Worm (Caenorhabditis elegans) whole organism, L4 larva: ENCODE data around the gene C48B4.8.

ENCODE experiments used
- ama-1 ChIP-seq: fragments of 150-350 bp; optimal IDR thresholded peaks from 2 replicates; lab custom pipeline; 2014; ENCODE audit warnings: inconsistent platforms, mixed read lengths
- fkh-10 ChIP-seq: fragments of 150-350 bp; optimal IDR thresholded peaks from 2 replicates; lab custom pipeline; 2014; ENCODE audit warnings: missing biosample characterization, missing genetic modification reagents, missing genetic modification characterization
- hlh-11 ChIP-seq: fragments of 200-800 bp; sonication (Bioruptor generic); optimal IDR thresholded peaks from 2 replicates; lab custom pipeline; 2018; ENCODE audit warnings: mild to moderate bottlenecking, missing genetic modification characterization, missing compliant biosample characterization
- lsy-2 ChIP-seq, 2 experiments: fragments of 150-350 bp in 1 of 2; sonication (generic microtip) in 1 of 2; optimal IDR thresholded peaks; 2 replicates each; lab custom pipeline; 2014 to 2017; ENCODE audit warnings: missing biosample characterization in 2 of 2, missing genetic modification characterization in 2 of 2
- nhr-76 ChIP-seq: fragments of 150-350 bp; optimal IDR thresholded peaks from 2 replicates; lab custom pipeline; 2014; ENCODE audit warnings: missing biosample characterization, missing genetic modification characterization
- skn-1 ChIP-seq: fragments of 150-350 bp; optimal IDR thresholded peaks from 2 replicates; lab custom pipeline; 2014; ENCODE audit warnings: missing biosample characterization, missing genetic modification characterization

DNA sequence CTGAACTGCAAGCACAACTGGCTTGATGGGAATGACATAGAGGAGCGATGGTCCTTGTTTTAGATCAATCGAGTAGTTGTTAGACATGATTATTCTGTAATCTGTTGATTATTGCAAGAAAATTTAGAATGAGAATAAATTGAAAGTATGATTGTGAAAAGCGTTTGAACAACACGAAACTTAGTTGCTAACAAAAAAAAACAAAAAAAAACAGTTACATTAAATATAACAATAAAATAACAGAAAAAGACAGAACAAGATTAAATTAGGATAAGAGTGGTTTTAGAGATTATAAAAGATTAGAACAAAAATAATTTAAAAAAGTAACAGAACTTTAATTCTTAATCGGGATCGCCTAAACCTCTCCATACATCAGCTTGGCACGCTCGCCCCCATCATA lies 2.2 kb upstream of the C48B4.8 start, which contains the start of gene C48B4.9:
- TF ChIP-seq nhr-76 (tag; lab: Kevin White, UChicago) (no peak), skn-1 (tag; lab: Kevin White, UChicago) (no peak), ama-1 (no peak), lsy-2 (tag; optimal IDR thresholded peaks at IDR 0.05; lab: Kevin White, UChicago) (no peak), fkh-10 (GFP tag; lab: Kevin White, UChicago) (no peak), hlh-11 (tag; lab: Kevin White, UChicago) (no peak)
